Worm (Caenorhabditis elegans): ENCODE measurements around the gene F57C12.6.

- no peak for TF ChIP-seq lin-11 (tag; optimal IDR thresholded peaks at IDR 0.05)
- TF ChIP-seq npax-4 (tag; optimal IDR thresholded peaks at IDR 0.05), result no peak
- no peak for TF ChIP-seq fkh-10 (GFP tag; optimal IDR thresholded peaks at IDR 0.05)
- TF ChIP-seq unc-3 (GFP tag; conservative IDR thresholded peaks at IDR 0.05), result no peak
- no peak for TF ChIP-seq unc-3 (tag; optimal IDR thresholded peaks at IDR 0.05)
Measured at ce11 chrX:575084-575483, 21.3 kb upstream of the F57C12.6 start.
